Worm (Caenorhabditis elegans): ENCODE results near the gene egas-1.

The egas-1 gene

ce11 chrV:18689681-18690080 is 49.6 kb downstream of the egas-1 start, which contains the start of the genes ubc-19 and Y69H2.7:
Gene ubc-19 (minus strand): TSS chrV:18689762.
Gene Y69H2.7 (plus strand): TSS chrV:18689989.
- TF ChIP-seq ref-1 (GFP tag; conservative IDR thresholded peaks at IDR 0.05): no peak
- no peak for TF ChIP-seq ztf-23 (GFP tag; IDR thresholded peaks at IDR 0.05)
- TF ChIP-seq ztf-29 (GFP tag; IDR thresholded peaks at IDR 0.05): no peak
- TF ChIP-seq tab-1 (GFP tag; IDR thresholded peaks at IDR 0.05): no peak
- TF ChIP-seq cog-1 (tag; optimal IDR thresholded peaks at IDR 0.05): no peak
- no peak for TF ChIP-seq klf-2 (GFP tag; conservative IDR thresholded peaks at IDR 0.05)
- no peak for TF ChIP-seq med-1 (GFP tag; optimal IDR thresholded peaks at IDR 0.05; ENCODE audit: insufficient read depth)
- no peak for TF ChIP-seq flt-1 (GFP tag; IDR thresholded peaks at IDR 0.05)
- no peak for TF ChIP-seq T22C8.4 (GFP tag; IDR thresholded peaks at IDR 0.05)

- TF ChIP-seq T22C8.4 (GFP tag; IDR thresholded peaks at IDR 0.05): no peak
- TF ChIP-seq ztf-23 (GFP tag; IDR thresholded peaks at IDR 0.05): no peak
Measured at ce11 chrV:18695469-18695868, 55.4 kb downstream of the egas-1 start.

Measured in whole organism, midembryonic.